Fruit fly (Drosophila melanogaster) whole organism, embryonic: Measurements from ENCODE around the gene ps.

Source experiments
- Abd-B ChIP-seq: fragments of 200-800 bp; sonication (Bioruptor generic); optimal IDR thresholded peaks from 2 replicates; lab custom pipeline; 2018; ENCODE audit warnings: missing biosample characterization, mild to moderate bottlenecking, missing genetic modification characterization, moderate library complexity
- Asciz ChIP-seq: fragments of 200-800 bp; sonication (Bioruptor generic); optimal IDR thresholded peaks from 2 replicates; lab custom pipeline; 2017; ENCODE audit warnings: missing biosample characterization, mild to moderate bottlenecking, missing genetic modification characterization, missing genetic modification reagents
- Atf3 ChIP-seq: fragments of 200-800 bp; sonication (Bioruptor generic); optimal IDR thresholded peaks from 3 replicates; lab custom pipeline; 2016; ENCODE audit warnings: missing biosample characterization, missing genetic modification characterization
- B-H1 ChIP-seq: fragments of 200-800 bp; sonication (Bioruptor generic); IDR thresholded peaks from 3 replicates; pipeline ENCODE4 v1.3.6; 2022; ENCODE audit warnings: missing biosample characterization, missing genetic modification characterization
- CG10431 ChIP-seq: fragments of 200-800 bp; sonication (Bioruptor generic); optimal IDR thresholded peaks from 3 replicates; lab custom pipeline; 2018; ENCODE audit warnings: missing biosample characterization, mild to moderate bottlenecking, missing genetic modification characterization
- CG10543 ChIP-seq: fragments of 200-800 bp; sonication (Bioruptor generic); optimal IDR thresholded peaks from 3 replicates; lab custom pipeline; 2017; ENCODE audit warnings: missing biosample characterization, mild to moderate bottlenecking, missing genetic modification characterization, moderate library complexity
- CG10565 ChIP-seq: fragments of 200-800 bp; sonication (Bioruptor generic); optimal IDR thresholded peaks from 3 replicates; lab custom pipeline; 2016; ENCODE audit warnings: missing biosample characterization, mild to moderate bottlenecking, missing genetic modification characterization
- CG11085 ChIP-seq: fragments of 200-800 bp; sonication (Bioruptor generic); IDR thresholded peaks from 2 replicates; pipeline ENCODE4 v1.3.6; 2022; ENCODE audit warnings: missing biosample characterization, missing genetic modification characterization
- CG12104 ChIP-seq: fragments of 200-800 bp; sonication (Bioruptor generic); optimal IDR thresholded peaks from 3 replicates; lab custom pipeline; 2016; ENCODE audit warnings: missing biosample characterization, missing genetic modification characterization
- CG12219 ChIP-seq: fragments of 200-800 bp; sonication (Bioruptor generic); optimal IDR thresholded peaks from 3 replicates; lab custom pipeline; 2018; ENCODE audit warnings: missing biosample characterization, mild to moderate bottlenecking, missing genetic modification characterization
- CG1233 ChIP-seq: fragments of 200-800 bp; sonication (Bioruptor generic); optimal IDR thresholded peaks from 4 replicates; lab custom pipeline; 2018; ENCODE audit warnings: missing biosample characterization, mild to moderate bottlenecking, missing genetic modification characterization
- CG12744 ChIP-seq: fragments of 200-800 bp; sonication (Bioruptor generic); optimal IDR thresholded peaks from 2 replicates; lab custom pipeline; 2016; ENCODE audit warnings: missing biosample characterization, missing genetic modification characterization
- CG13287 ChIP-seq: fragments of 200-800 bp; sonication (Bioruptor generic); IDR thresholded peaks from 2 replicates; pipeline ENCODE4 v1.3.6; 2022; ENCODE audit warnings: missing biosample characterization, missing genetic modification characterization; ENCODE audit not compliant: partially characterized antibody
- CG15601 ChIP-seq: fragments of 200-800 bp; sonication (Bioruptor generic); optimal IDR thresholded peaks from 3 replicates; lab custom pipeline; 2019; ENCODE audit warnings: missing biosample characterization, mild to moderate bottlenecking, missing genetic modification characterization, moderate library complexity
- CG18476 ChIP-seq: fragments of 200-800 bp; sonication (Bioruptor generic); optimal IDR thresholded peaks from 2 replicates; lab custom pipeline; 2016; ENCODE audit warnings: missing biosample characterization, mild to moderate bottlenecking, missing genetic modification characterization
- CG4282 ChIP-seq: fragments of 200-800 bp; sonication (Bioruptor generic); optimal IDR thresholded peaks from 2 replicates; lab custom pipeline; 2016; ENCODE audit warnings: missing biosample characterization, missing genetic modification characterization
- CG43689 ChIP-seq: fragments of 200-800 bp; sonication (Bioruptor generic); IDR thresholded peaks from 2 replicates; pipeline ENCODE4 v1.3.6; 2022; ENCODE audit warnings: missing biosample characterization, missing genetic modification characterization
- CG4707 ChIP-seq: fragments of 200-800 bp; sonication (Bioruptor generic); optimal IDR thresholded peaks from 2 replicates; lab custom pipeline; 2018; ENCODE audit warnings: missing biosample characterization, mild to moderate bottlenecking, missing genetic modification characterization, moderate library complexity
- CG6689 ChIP-seq: fragments of 200-800 bp; sonication (Bioruptor generic); IDR thresholded peaks from 2 replicates; pipeline ENCODE4 v1.3.6; 2022; ENCODE audit warnings: missing biosample characterization, missing genetic modification characterization
- CG7357 ChIP-seq: fragments of 200-800 bp; sonication (Bioruptor generic); IDR thresholded peaks from 3 replicates; pipeline ENCODE4 v1.3.6; 2022; ENCODE audit warnings: missing biosample characterization, missing genetic modification characterization
- CG7839 ChIP-seq: fragments of 200-800 bp; sonication (Bioruptor generic); optimal IDR thresholded peaks from 3 replicates; lab custom pipeline; 2018; ENCODE audit warnings: missing biosample characterization, mild to moderate bottlenecking, missing genetic modification characterization, moderate library complexity
- CkIIα-i1 ChIP-seq: fragments of 200-800 bp; sonication (Bioruptor generic); IDR thresholded peaks from 2 replicates; pipeline ENCODE4 v1.3.6; 2022; ENCODE audit warnings: missing biosample characterization, missing genetic modification characterization
- Dref ChIP-seq: fragments of 200-800 bp; sonication (Bioruptor generic); IDR thresholded peaks from 2 replicates; pipeline ENCODE4 v1.3.6; 2022; ENCODE audit warnings: missing biosample characterization, missing genetic modification characterization
- E2f2 ChIP-seq: fragments of 200-800 bp; sonication (Bioruptor generic); IDR thresholded peaks from 2 replicates; pipeline ENCODE4 v1.3.6; 2022; ENCODE audit warnings: missing biosample characterization, missing genetic modification characterization
- Eip74EF ChIP-seq, 2 experiments: fragments of 200-800 bp in 1 of 2; fragments of >200 bp in 1 of 2; sonication (Bioruptor generic) in 1 of 2; optimal IDR thresholded peaks; 2 replicates each; lab custom pipeline; 2017 to 2019; ENCODE audit warnings: missing biosample characterization in 2 of 2, missing genetic modification characterization in 2 of 2, mild to moderate bottlenecking in 1 of 2, moderate library complexity in 1 of 2
- Gsc ChIP-seq: fragments of 200-800 bp; sonication (Bioruptor generic); IDR thresholded peaks from 2 replicates; pipeline ENCODE4 v1.3.6; 2022; ENCODE audit warnings: missing biosample characterization, missing genetic modification characterization
- HLH3B ChIP-seq: fragments of 200-800 bp; sonication (Bioruptor generic); IDR thresholded peaks from 2 replicates; pipeline ENCODE4 v1.3.6; 2022; ENCODE audit warnings: missing biosample characterization, missing genetic modification characterization
- Hr3 ChIP-seq: fragments of 200-800 bp; sonication (Bioruptor generic); optimal IDR thresholded peaks from 3 replicates; lab custom pipeline; 2016; ENCODE audit warnings: missing biosample characterization, missing genetic modification characterization
- Hr39 ChIP-seq: fragments of >200 bp; optimal IDR thresholded peaks from 2 replicates; lab custom pipeline; 2017
- Oaz ChIP-seq: fragments of 200-800 bp; sonication (Bioruptor generic); IDR thresholded peaks from 2 replicates; pipeline ENCODE4 v1.3.6; 2022; ENCODE audit warnings: missing biosample characterization, missing genetic modification characterization
- Vsx1 ChIP-seq: fragments of 200-800 bp; sonication (Bioruptor generic); optimal IDR thresholded peaks from 2 replicates; lab custom pipeline; 2017; ENCODE audit warnings: missing biosample characterization, mild to moderate bottlenecking, missing genetic modification characterization, missing genetic modification reagents
- Xbp1 ChIP-seq: fragments of 200-800 bp; sonication (Bioruptor generic); optimal IDR thresholded peaks from 3 replicates; lab custom pipeline; 2016; ENCODE audit warnings: missing biosample characterization, mild to moderate bottlenecking, missing genetic modification characterization
- ase ChIP-seq: fragments of 200-800 bp; sonication (Bioruptor generic); IDR thresholded peaks from 3 replicates; pipeline ENCODE4 v1.3.6; 2022; ENCODE audit warnings: missing biosample characterization, missing genetic modification characterization
- bcd ChIP-seq: fragments of 200-800 bp; sonication (Bioruptor generic); optimal IDR thresholded peaks from 2 replicates; lab custom pipeline; 2017; ENCODE audit warnings: missing biosample characterization, mild to moderate bottlenecking, missing genetic modification characterization
- bsh ChIP-seq, 2 experiments: fragments of 200-800 bp; sonication (Bioruptor generic); optimal IDR thresholded peaks; 2 replicates each; lab custom pipeline; 2017 to 2018; ENCODE audit warnings: mild to moderate bottlenecking in 2 of 2, missing biosample characterization in 2 of 2, missing genetic modification characterization in 2 of 2, moderate library complexity in 1 of 2
- cato ChIP-seq: fragments of 200-800 bp; sonication (Bioruptor generic); optimal IDR thresholded peaks from 2 replicates; lab custom pipeline; 2016; ENCODE audit warnings: missing biosample characterization, missing genetic modification characterization, borderline replicate concordance
- corto ChIP-seq: fragments of 200-800 bp; sonication (Bioruptor generic); optimal IDR thresholded peaks from 2 replicates; lab custom pipeline; 2016; ENCODE audit warnings: missing biosample characterization, mild to moderate bottlenecking, missing genetic modification characterization, moderate library complexity
- croc ChIP-seq: fragments of 200-800 bp; sonication (Bioruptor generic); conservative IDR thresholded peaks from 3 replicates; pipeline ENCODE4 v1.3.6; 2022; ENCODE audit warnings: missing biosample characterization, missing genetic modification characterization
- en ChIP-seq: fragments of 200-800 bp; sonication (Bioruptor generic); optimal IDR thresholded peaks from 2 replicates; lab custom pipeline; 2016; ENCODE audit warnings: missing biosample characterization, missing genetic modification characterization
- gcm ChIP-seq: fragments of 200-800 bp; sonication (Bioruptor generic); optimal IDR thresholded peaks from 2 replicates; lab custom pipeline; 2019; ENCODE audit warnings: missing biosample characterization, mild to moderate bottlenecking, missing genetic modification characterization, moderate library complexity
- gro ChIP-seq: fragments of 200-800 bp; sonication (Bioruptor generic); optimal IDR thresholded peaks from 2 replicates; lab custom pipeline; 2016; ENCODE audit warnings: missing biosample characterization, missing genetic modification characterization
- insv ChIP-seq, 2 experiments: fragments of 200-800 bp; sonication (Bioruptor generic); optimal IDR thresholded peaks; 3 replicates each; lab custom pipeline; 2016 to 2018; ENCODE audit warnings: missing biosample characterization in 2 of 2, missing genetic modification characterization in 2 of 2
- psq ChIP-seq: fragments of 200-800 bp; sonication (Bioruptor generic); optimal IDR thresholded peaks from 2 replicates; lab custom pipeline; 2017; ENCODE audit warnings: missing biosample characterization, missing genetic modification characterization
- pum ChIP-seq: fragments of 200-800 bp; sonication (Bioruptor generic); optimal IDR thresholded peaks from 2 replicates; lab custom pipeline; 2016; ENCODE audit warnings: missing biosample characterization, missing genetic modification characterization
- salm ChIP-seq: fragments of 200-800 bp; sonication (Bioruptor generic); optimal IDR thresholded peaks from 2 replicates; lab custom pipeline; 2018; ENCODE audit warnings: missing biosample characterization, mild to moderate bottlenecking, missing genetic modification characterization
- sens ChIP-seq: fragments of 200-800 bp; sonication (Bioruptor generic); peaks from one replicate; lab custom pipeline; 2016; ENCODE audit warnings: missing biosample characterization, missing genetic modification characterization
- toy ChIP-seq: fragments of 200-800 bp; sonication (Bioruptor generic); IDR thresholded peaks from 2 replicates; pipeline ENCODE4 v1.3.6; 2022; ENCODE audit warnings: missing biosample characterization, missing genetic modification characterization
- tup ChIP-seq: fragments of 200-800 bp; sonication (Bioruptor generic); optimal IDR thresholded peaks from 2 replicates; lab custom pipeline; 2016; ENCODE audit warnings: missing biosample characterization, mild to moderate bottlenecking, missing genetic modification characterization, moderate library complexity
- tx ChIP-seq: fragments of 200-800 bp; sonication (Bioruptor generic); optimal IDR thresholded peaks from 2 replicates; lab custom pipeline; 2016; ENCODE audit warnings: missing biosample characterization, missing genetic modification characterization
- zen ChIP-seq: fragments of 200-800 bp; sonication (Bioruptor generic); optimal IDR thresholded peaks from 3 replicates; lab custom pipeline; 2018; ENCODE audit warnings: missing biosample characterization, mild to moderate bottlenecking, missing genetic modification characterization, moderate library complexity
- zfh1 ChIP-seq: fragments of 200-800 bp; sonication (Bioruptor generic); IDR thresholded peaks from 3 replicates; pipeline ENCODE4 v1.3.6; 2022; ENCODE audit warnings: missing biosample characterization, missing genetic modification characterization

Gene ps

DNA sequence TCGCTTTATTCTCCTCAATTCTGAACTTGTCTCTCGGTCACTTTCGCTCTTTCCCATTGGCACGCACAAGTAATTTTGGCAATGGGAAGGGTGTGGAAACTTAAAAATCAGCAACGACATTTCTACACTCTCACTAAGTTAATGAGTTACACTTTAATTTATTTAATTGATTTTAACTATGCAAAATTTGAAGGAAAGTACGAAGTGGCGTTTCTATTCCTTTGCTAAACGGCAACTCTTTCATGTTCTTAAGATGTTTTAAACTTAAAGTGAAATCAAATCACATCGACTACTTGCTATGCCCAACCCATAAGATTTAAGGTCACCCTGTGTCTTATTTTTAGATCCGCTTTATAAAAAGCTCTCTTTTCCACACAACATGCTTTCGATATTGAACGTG lies 47.3 kb upstream of the ps start (continued):
- TF ChIP-seq tup (GFP tag; lab: Kevin White, UChicago) (no peak), ase (GFP tag; lab: Robert Waterston, UW) (peak; percentile 27; the same call in 2 of the 3 replicates), Eip74EF (GFP tag; optimal IDR thresholded peaks at IDR 0.05; lab: Kevin White, UChicago) (no peak), zfh1 (peak; percentile 35; the same call in 1 of the 3 replicates), bsh (GFP tag; optimal IDR thresholded peaks at IDR 0.05; lab: Kevin White, UChicago) (no peak), bcd (GFP tag; lab: Kevin White, UChicago) (peak; percentile 37), Vsx1 (GFP tag; lab: Kevin White, UChicago) (no peak), CG12219 (GFP tag; lab: Kevin White, UChicago) (peak; percentile 50), zen (no peak), pum (GFP tag; lab: Kevin White, UChicago) (peak; percentile 25), tx (GFP tag; lab: Kevin White, UChicago) (no peak), Xbp1 (GFP tag; lab: Kevin White, UChicago) (peak; percentile 62), B-H1 (GFP tag; lab: Robert Waterston, UW) (peak; percentile 38; the same call in 1 of the 3 replicates), cato (GFP tag; lab: Kevin White, UChicago) (no peak), Oaz (peak; percentile 31; the same call in 1 of the 2 replicates), Hr39 (lab: Kevin White, UChicago) (no peak), Hr3 (GFP tag; lab: Kevin White, UChicago) (peak; percentile 44), CG6689 (GFP tag; lab: Robert Waterston, UW) (peak; percentile 54; the same call in 1 of the 2 replicates), Gsc (GFP tag; lab: Robert Waterston, UW) (no peak), CG18476 (no peak), CG10565 (no peak), insv (GFP tag; optimal IDR thresholded peaks at IDR 0.05; lab: Kevin White, UChicago) (no peak), CG11085 (GFP tag; lab: Robert Waterston, UW) (no peak), CG12104 (GFP tag; lab: Kevin White, UChicago) (peak; percentile 10), Dref (GFP tag; lab: Robert Waterston, UW) (no peak), CG12744 (GFP tag; lab: Kevin White, UChicago) (no peak), Asciz (GFP tag; lab: Kevin White, UChicago) (peak; percentile 30), E2f2 (GFP tag; lab: Robert Waterston, UW) (peak; percentile 47), CG7839 (tag; lab: Kevin White, UChicago) (peak; percentile 60), gro (GFP tag; lab: Kevin White, UChicago) (peak; percentile 51), CG15601 (no peak), Abd-B (GFP tag; lab: Kevin White, UChicago) (no peak), psq (no peak), en (GFP tag; lab: Kevin White, UChicago) (no peak), toy (GFP tag; lab: Robert Waterston, UW) (no peak), CkIIα-i1 (GFP tag; lab: Robert Waterston, UW) (no peak), CG10431 (GFP tag; lab: Kevin White, UChicago) (no peak), sens (peak; percentile 81), CG13287 (GFP tag; lab: Robert Waterston, UW) (no peak), Atf3 (GFP tag; lab: Kevin White, UChicago) (no peak), gcm (GFP tag; lab: Kevin White, UChicago) (no peak), CG10543 (GFP tag; lab: Kevin White, UChicago) (peak; percentile 41), salm (tag; lab: Kevin White, UChicago) (peak; percentile 30), CG43689 (GFP tag; lab: Robert Waterston, UW) (peak; percentile 48; the same call in 1 of the 2 replicates), croc (GFP tag; lab: Robert Waterston, UW) (no peak), HLH3B (peak; percentile 45), CG1233 (GFP tag; lab: Kevin White, UChicago) (peak; percentile 32), CG4282 (GFP tag; lab: Kevin White, UChicago) (no peak), CG4707 (GFP tag; lab: Kevin White, UChicago) (no peak), corto (GFP tag; lab: Kevin White, UChicago) (no peak), CG7357 (peak; percentile 52; the same call in 1 of the 3 replicates)
